Worm (Caenorhabditis elegans) whole organism, L4 larva: Measurements from ENCODE around the gene dop-2.

ENCODE experiments used
- F26F4.8 ChIP-seq: fragments of 200-800 bp; sonication (Bioruptor generic); conservative IDR thresholded peaks from 2 replicates; pipeline ENCODE4 v1.3.6; 2022; ENCODE audit warnings: missing genetic modification characterization, missing compliant biosample characterization
- F37D6.2 ChIP-seq: sonication (generic microtip); optimal IDR thresholded peaks from 2 replicates; lab custom pipeline; 2016; ENCODE audit warnings: mild to moderate bottlenecking, missing genetic modification characterization, missing compliant biosample characterization
- R02D3.7 ChIP-seq: fragments of 150-350 bp; sonication (generic microtip); optimal IDR thresholded peaks from 3 replicates; lab custom pipeline; 2014; ENCODE audit warnings: missing biosample characterization, missing genetic modification characterization
- T26A8.4 ChIP-seq: fragments of 200-800 bp; sonication (Bioruptor generic); IDR thresholded peaks from 2 replicates; pipeline ENCODE4 v1.3.6; 2022; ENCODE audit warnings: missing genetic modification characterization, missing compliant biosample characterization
- Y48G9A.11 ChIP-seq: fragments of 200-800 bp; sonication (Bioruptor generic); IDR thresholded peaks from 2 replicates; pipeline ENCODE4 v1.3.6; 2022; ENCODE audit warnings: missing genetic modification reagents, missing genetic modification characterization, missing compliant biosample characterization
- Y5F2A.4 ChIP-seq: fragments of 200-800 bp; sonication (Bioruptor generic); optimal IDR thresholded peaks from 2 replicates; lab custom pipeline; 2018; ENCODE audit warnings: mild to moderate bottlenecking, missing genetic modification characterization, missing compliant biosample characterization
- aha-1 ChIP-seq: fragments of 150-350 bp; peaks from one replicate; lab custom pipeline; 2014; ENCODE audit warnings: missing biosample characterization, missing genetic modification characterization
- ces-1 ChIP-seq: fragments of 150-350 bp; sonication (generic microtip); optimal IDR thresholded peaks from 4 replicates; lab custom pipeline; 2014; ENCODE audit warnings: missing biosample characterization, missing genetic modification reagents, missing genetic modification characterization
- cey-2 ChIP-seq: sonication (generic microtip); optimal IDR thresholded peaks from 3 replicates; lab custom pipeline; 2017; ENCODE audit warnings: missing genetic modification characterization, mild to moderate bottlenecking, missing compliant biosample characterization, antibody characterized with exemption, borderline replicate concordance; ENCODE audit not compliant: insufficient read depth
- daf-16 ChIP-seq, 3 experiments: sonication (generic microtip); optimal IDR thresholded peaks; 2 replicates each; lab custom pipeline; 2016 to 2017; ENCODE audit warnings: missing genetic modification characterization in 3 of 3, missing genetic modification reagents in 3 of 3, mild to moderate bottlenecking in 2 of 3, missing compliant biosample characterization in 2 of 3, missing biosample characterization in 1 of 3, moderate library complexity in 1 of 3
- daf-8 ChIP-seq: fragments of 200-800 bp; sonication (Bioruptor generic); IDR thresholded peaks from 2 replicates; pipeline ENCODE4 v1.3.6; 2022; ENCODE audit warnings: missing genetic modification characterization, missing compliant biosample characterization
- dmd-6 ChIP-seq: fragments of 200-800 bp; sonication (Bioruptor generic); IDR thresholded peaks from 2 replicates; pipeline ENCODE4 v1.3.6; 2022; ENCODE audit warnings: missing genetic modification reagents, missing genetic modification characterization, missing compliant biosample characterization
- egl-43 ChIP-seq: fragments of 200-800 bp; sonication (Bioruptor generic); IDR thresholded peaks from 2 replicates; pipeline ENCODE4 v1.3.6; 2022; ENCODE audit warnings: missing genetic modification reagents, missing genetic modification characterization, missing compliant biosample characterization
- lin-13 ChIP-seq: fragments of 150-350 bp; optimal IDR thresholded peaks from 2 replicates; lab custom pipeline; 2014; ENCODE audit warnings: missing biosample characterization, missing genetic modification reagents, missing genetic modification characterization
- lin-15B ChIP-seq: fragments of 150-350 bp; sonication (generic microtip); optimal IDR thresholded peaks from 3 replicates; lab custom pipeline; 2014; ENCODE audit warnings: missing biosample characterization, missing genetic modification characterization
- lin-38 ChIP-seq: fragments of 200-800 bp; sonication (Bioruptor generic); IDR thresholded peaks from 2 replicates; pipeline ENCODE4 v1.3.6; 2022; ENCODE audit warnings: missing genetic modification reagents, missing genetic modification characterization, missing compliant biosample characterization
- madf-5 ChIP-seq, 2 experiments: fragments of 200-800 bp; sonication (Bioruptor generic); IDR thresholded peaks; 2 replicates each; pipeline ENCODE4 v1.3.6; 2022; ENCODE audit warnings: missing compliant biosample characterization in 2 of 2, missing genetic modification characterization in 2 of 2
- mdt-29 ChIP-seq: fragments of 200-800 bp; sonication (Bioruptor generic); IDR thresholded peaks from 2 replicates; pipeline ENCODE4 v1.3.6; 2022; ENCODE audit warnings: missing genetic modification reagents, missing genetic modification characterization, missing compliant biosample characterization
- nhr-102 ChIP-seq: sonication (generic microtip); optimal IDR thresholded peaks from 2 replicates; lab custom pipeline; 2016; ENCODE audit warnings: mild to moderate bottlenecking, missing genetic modification characterization, moderate library complexity, missing compliant biosample characterization
- nhr-11 ChIP-seq: fragments of 150-350 bp; optimal IDR thresholded peaks from 2 replicates; lab custom pipeline; 2014; ENCODE audit warnings: missing biosample characterization, missing genetic modification characterization
- nhr-28 ChIP-seq: fragments of 150-350 bp; optimal IDR thresholded peaks from 2 replicates; lab custom pipeline; 2014; ENCODE audit warnings: missing biosample characterization, missing genetic modification characterization
- nhr-41 ChIP-seq: fragments of 200-800 bp; sonication (Bioruptor generic); IDR thresholded peaks from 2 replicates; pipeline ENCODE4 v1.3.6; 2022; ENCODE audit warnings: missing genetic modification reagents, missing genetic modification characterization, missing compliant biosample characterization
- nhr-48 ChIP-seq: sonication (generic microtip); optimal IDR thresholded peaks from 2 replicates; lab custom pipeline; 2016; ENCODE audit warnings: mild to moderate bottlenecking, missing genetic modification characterization, missing compliant biosample characterization
- nhr-6 ChIP-seq: fragments of 150-350 bp; optimal IDR thresholded peaks from 2 replicates; lab custom pipeline; 2014; ENCODE audit warnings: missing biosample characterization, missing genetic modification characterization
- pha-4 ChIP-seq, 2 experiments: fragments of 150-350 bp in 1 of 2; fragments of 200-800 bp in 1 of 2; sonication (Bioruptor generic) in 1 of 2; IDR thresholded peaks in 1 of 2; optimal IDR thresholded peaks in 1 of 2; 2 replicates each; pipeline versions ENCODE4 v1.3.6 to Lab custom; 2014 to 2022; ENCODE audit warnings: missing genetic modification characterization in 2 of 2, missing genetic modification reagents in 2 of 2, missing biosample characterization in 1 of 2, missing compliant biosample characterization in 1 of 2
- set-16 ChIP-seq: fragments of 200-800 bp; sonication (Bioruptor generic); IDR thresholded peaks from 2 replicates; pipeline ENCODE4 v1.3.6; 2022; ENCODE audit warnings: missing genetic modification reagents, missing genetic modification characterization, missing compliant biosample characterization
- snpc-4 ChIP-seq: fragments of 150-350 bp; optimal IDR thresholded peaks from 2 replicates; lab custom pipeline; 2014; ENCODE audit warnings: missing biosample characterization, missing genetic modification characterization
- spr-3 ChIP-seq: fragments of 200-800 bp; sonication (Bioruptor generic); optimal IDR thresholded peaks from 2 replicates; lab custom pipeline; 2018; ENCODE audit warnings: mild to moderate bottlenecking, missing genetic modification characterization, missing compliant biosample characterization
- tag-97 ChIP-seq: fragments of 200-800 bp; sonication (Bioruptor generic); IDR thresholded peaks from 2 replicates; pipeline ENCODE4 v1.3.6; 2022; ENCODE audit warnings: missing genetic modification characterization, missing compliant biosample characterization
- unc-130 ChIP-seq: sonication (generic microtip); optimal IDR thresholded peaks from 2 replicates; lab custom pipeline; 2016; ENCODE audit warnings: missing genetic modification reagents, missing genetic modification characterization, missing compliant biosample characterization
- unc-62 ChIP-seq, 3 experiments: fragments of 150-350 bp in 1 of 3; sonication (generic microtip); optimal IDR thresholded peaks in 2 of 3; peaks in 1 of 3; 1 replicate in 1 of 3; 2 replicates in 2 of 3; lab custom pipeline; 2014 to 2017; ENCODE audit warnings: missing biosample characterization in 3 of 3, missing genetic modification characterization in 3 of 3, missing genetic modification reagents in 3 of 3, missing genotype in 1 of 3
- vab-7 ChIP-seq: fragments of 200-800 bp; sonication (Bioruptor generic); IDR thresholded peaks from 2 replicates; pipeline ENCODE4 v1.3.6; 2022; ENCODE audit warnings: missing genetic modification reagents, missing genetic modification characterization, missing compliant biosample characterization
- zag-1 ChIP-seq: fragments of 150-350 bp; optimal IDR thresholded peaks from 2 replicates; lab custom pipeline; 2014; ENCODE audit warnings: missing biosample characterization, missing genetic modification characterization
- zfp-2 ChIP-seq: sonication (generic microtip); optimal IDR thresholded peaks from 2 replicates; lab custom pipeline; 2016; ENCODE audit warnings: mild to moderate bottlenecking, missing genetic modification characterization, missing compliant biosample characterization
- ztf-11 ChIP-seq: fragments of 150-350 bp; optimal IDR thresholded peaks from 2 replicates; lab custom pipeline; 2014; ENCODE audit warnings: missing biosample characterization, missing genetic modification characterization
- ztf-7 ChIP-seq: fragments of 150-350 bp; optimal IDR thresholded peaks from 2 replicates; lab custom pipeline; 2014; ENCODE audit warnings: missing biosample characterization, missing genetic modification characterization

The dop-2 gene

DNA sequence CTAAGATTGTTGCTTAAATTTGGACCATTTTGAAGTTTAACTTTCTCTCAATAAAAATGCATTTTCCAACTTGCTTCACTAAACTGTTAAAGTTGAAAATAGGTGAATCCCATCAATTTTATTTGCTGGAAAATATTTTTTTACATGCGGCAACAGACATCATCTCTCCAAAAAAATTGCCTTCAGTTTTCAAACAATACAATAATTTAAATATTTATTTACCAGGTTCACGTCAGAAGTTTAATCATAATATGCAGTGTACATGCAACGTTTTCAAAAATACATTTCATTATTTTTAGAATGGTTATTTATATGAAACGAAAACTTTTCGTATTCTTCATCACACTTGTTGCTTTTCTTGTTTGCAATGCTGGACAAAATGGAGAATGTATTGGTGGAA lies 22.6 kb downstream of the dop-2 start, which contains the start of gene T06E4.5:
Gene T06E4.5 (plus strand): TSS at position 301 of the 400 bp plus-strand sequence.
- no peak for TF ChIP-seq R02D3.7 (tag; lab: Kevin White, UChicago)
- TF ChIP-seq nhr-48, result no peak
- no peak for TF ChIP-seq zfp-2 (tag; lab: Kevin White, UChicago)
- no peak for TF ChIP-seq nhr-102 (tag; lab: Kevin White, UChicago)
- no peak for TF ChIP-seq daf-8 (GFP tag; lab: Robert Waterston, UW)
- TF ChIP-seq F37D6.2 (tag; lab: Kevin White, UChicago), result no peak
- TF ChIP-seq daf-16 (GFP tag; optimal IDR thresholded peaks at IDR 0.05; lab: Kevin White, UChicago), result no peak
- TF ChIP-seq daf-16 (tag; optimal IDR thresholded peaks at IDR 0.05; lab: Kevin White, UChicago), result no peak
- no peak for TF ChIP-seq snpc-4 (tag; lab: Kevin White, UChicago)
- no peak for TF ChIP-seq spr-3 (GFP tag; lab: Kevin White, UChicago)
- TF ChIP-seq ztf-11 (tag; lab: Kevin White, UChicago), result no peak
- no peak for TF ChIP-seq ztf-7 (tag; lab: Kevin White, UChicago)
- no peak for TF ChIP-seq tag-97 (GFP tag; lab: Robert Waterston, UW)
- TF ChIP-seq mdt-29, result no peak
- no peak for TF ChIP-seq Y5F2A.4 (GFP tag; lab: Kevin White, UChicago)
- TF ChIP-seq ces-1, result no peak
- TF ChIP-seq unc-130 (GFP tag; lab: Kevin White, UChicago), result no peak
- TF ChIP-seq aha-1, result no peak
- no peak for TF ChIP-seq lin-15B (tag; lab: Kevin White, UChicago)
- TF ChIP-seq, all 104 proteins: peak for 0

DNA sequence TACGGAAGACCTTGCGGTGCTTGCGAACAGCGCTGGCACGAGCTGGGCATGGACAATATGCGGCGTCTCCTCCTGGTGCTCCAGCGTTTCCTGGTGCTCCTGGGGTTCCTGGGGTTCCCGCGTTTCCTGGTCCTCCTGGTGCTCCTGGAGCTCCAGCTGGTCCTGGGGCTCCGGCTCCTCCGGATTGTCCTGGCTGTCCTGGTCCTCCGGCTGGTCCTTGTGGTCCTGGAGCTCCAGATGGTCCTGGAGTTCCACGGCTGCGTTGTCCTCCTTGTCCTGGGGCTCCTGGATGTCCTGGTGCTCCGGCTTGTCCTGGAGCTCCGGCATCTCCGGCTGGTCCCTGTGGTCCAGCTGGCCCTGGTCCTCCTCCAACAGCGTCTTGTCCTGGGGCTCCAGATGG lies 24.0 kb downstream of the dop-2 start:
- TF ChIP-seq set-16 (peak; percentile 99), unc-130 (GFP tag; lab: Kevin White, UChicago) (no peak), madf-5 (GFP tag; IDR thresholded peaks at IDR 0.05; lab: Robert Waterston, UW) (peak in 1 of 2 experiments; percentile 52; a peak in 1 of 4 replicates), F37D6.2 (tag; lab: Kevin White, UChicago) (no peak), nhr-6 (tag; lab: Kevin White, UChicago) (no peak), F26F4.8 (GFP tag; lab: Robert Waterston, UW) (0 out of 2 replicates have a peak, but pooled peaks have one; percentile 4), lin-38 (GFP tag; lab: Robert Waterston, UW) (no peak), zag-1 (tag; lab: Kevin White, UChicago) (no peak), daf-16 (GFP tag; optimal IDR thresholded peaks at IDR 0.05; lab: Kevin White, UChicago) (no peak), daf-16 (tag; optimal IDR thresholded peaks at IDR 0.05; lab: Kevin White, UChicago) (no peak), Y48G9A.11 (GFP tag; lab: Robert Waterston, UW) (no peak), pha-4 (GFP tag; IDR thresholded peaks at IDR 0.05; lab: Robert Waterston, UW) (peak; percentile 56; the same call in 1 of the 2 replicates), pha-4 (tag; optimal IDR thresholded peaks at IDR 0.05; lab: Kevin White, UChicago) (no peak)
- TF ChIP-seq, all 104 proteins: peak for 4

DNA sequence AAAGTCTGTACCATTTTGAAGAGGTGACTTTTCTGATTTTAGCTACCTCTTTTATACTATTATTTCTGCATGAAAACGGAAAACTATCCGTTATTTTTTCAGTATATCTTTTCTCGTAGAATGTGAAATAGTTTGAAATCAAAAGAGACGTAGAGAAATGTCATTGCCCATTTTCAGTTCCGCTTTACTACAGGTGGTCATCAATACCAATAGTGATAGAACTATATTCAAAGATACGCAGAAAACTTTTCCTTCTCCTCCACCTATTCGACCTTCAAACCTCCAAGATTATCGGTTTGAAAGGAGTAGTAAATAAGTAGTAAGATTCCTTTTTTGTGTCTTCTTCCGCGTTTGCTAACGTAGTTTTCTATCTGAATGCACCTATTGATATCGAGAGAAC lies 25.0 kb downstream of the dop-2 start, which contains the start of gene col-147:
Gene col-147 (minus strand): TSS at position 26 of the 400 bp plus-strand sequence.
- no peak for TF ChIP-seq pha-4 (GFP tag; IDR thresholded peaks at IDR 0.05; lab: Robert Waterston, UW)
- no peak for TF ChIP-seq pha-4 (tag; optimal IDR thresholded peaks at IDR 0.05; lab: Kevin White, UChicago)
- TF ChIP-seq nhr-11 (tag; lab: Kevin White, UChicago), result no peak
- no peak for TF ChIP-seq egl-43
- TF ChIP-seq cey-2 (tag; lab: Kevin White, UChicago), result peak; percentile 11
- no peak for TF ChIP-seq nhr-41 (GFP tag; lab: Robert Waterston, UW)
- 0 out of 2 replicates have a peak, but pooled peaks have one; percentile 7 for TF ChIP-seq dmd-6
- no peak for TF ChIP-seq vab-7 (GFP tag; lab: Robert Waterston, UW)
- no peak for TF ChIP-seq T26A8.4 (GFP tag; lab: Robert Waterston, UW)
- TF ChIP-seq nhr-28, result peak; percentile 60
- TF ChIP-seq lin-13, result no peak
- TF ChIP-seq unc-62 (GFP tag; optimal IDR thresholded peaks at IDR 0.05 in 1 of 2; lab: Kevin White, UChicago), result peak in 1 of 2 experiments; percentile 83
- no peak for TF ChIP-seq unc-62 (tag; optimal IDR thresholded peaks at IDR 0.05; lab: Kevin White, UChicago)
